Fruit fly (Drosophila melanogaster): ENCODE results near the gene Ugt302K1.

The Ugt302K1 gene

DNA sequence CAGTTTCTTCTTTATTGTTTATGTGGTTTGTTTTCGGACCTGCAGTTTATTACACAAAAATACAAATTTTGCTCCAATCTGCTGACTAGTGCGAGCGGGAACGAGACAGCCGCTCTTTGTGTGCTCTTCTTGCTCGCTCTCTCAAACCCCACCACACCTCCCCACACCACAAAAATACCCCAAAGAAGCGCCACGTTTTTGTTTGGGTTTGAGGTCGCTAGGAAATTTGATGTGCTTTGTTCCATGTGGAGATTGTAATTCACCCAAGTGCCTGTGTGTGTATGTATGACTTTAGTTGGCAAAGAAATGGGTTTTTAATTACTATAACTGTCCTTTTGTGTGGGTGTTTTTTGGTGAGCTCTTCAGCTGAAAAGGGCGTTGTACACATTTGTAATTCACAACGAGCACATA is 44.4 kb upstream of the Ugt302K1 start (continued):
- TF ChIP-seq CG7963 (GFP tag; IDR thresholded peaks at IDR 0.05; ENCODE audit: partially characterized antibody) (no peak), CG1832 (GFP tag; optimal IDR thresholded peaks at IDR 0.05) (peak; percentile 76), insv (GFP tag; optimal IDR thresholded peaks at IDR 0.05) (no peak), Usf (GFP tag; optimal IDR thresholded peaks at IDR 0.05) (no peak), Dad (GFP tag; optimal IDR thresholded peaks at IDR 0.05) (peak; percentile 18), ttk (GFP tag; IDR thresholded peaks at IDR 0.05) (peak; percentile 52), lab (GFP tag; optimal IDR thresholded peaks at IDR 0.05) (peak; percentile 45), CG3726 (GFP tag; IDR thresholded peaks at IDR 0.05) (no peak), stwl (tag; optimal IDR thresholded peaks at IDR 0.05) (no peak), vnd (GFP tag; IDR thresholded peaks at IDR 0.05; ENCODE audit: partially characterized antibody) (no peak), CG14014 (GFP tag; IDR thresholded peaks at IDR 0.05) (peak; percentile 46; the same call in 1 of the 2 replicates), nmo (GFP tag; optimal IDR thresholded peaks at IDR 0.05) (no peak), nerfin-2 (GFP tag; IDR thresholded peaks at IDR 0.05; ENCODE audit: partially characterized antibody) (no peak), TFAM (GFP tag; optimal IDR thresholded peaks at IDR 0.05) (no peak), chinmo (GFP tag; IDR thresholded peaks at IDR 0.05; ENCODE audit: partially characterized antibody) (peak; percentile 87; the same call in 1 of the 4 replicates), CG32772 (GFP tag; IDR thresholded peaks at IDR 0.05) (no peak), abd-A (tag; optimal IDR thresholded peaks at IDR 0.05) (peak; percentile 78), CG2712 (tag; optimal IDR thresholded peaks at IDR 0.05) (no peak), CG17802 (tag; optimal IDR thresholded peaks at IDR 0.05) (no peak), NFAT (GFP tag; IDR thresholded peaks at IDR 0.05) (peak; percentile 60; the same call in 1 of the 2 replicates), CG8765 (GFP tag; IDR thresholded peaks at IDR 0.05) (no peak), tio (GFP tag; optimal IDR thresholded peaks at IDR 0.05) (no peak), CG12659 (GFP tag; optimal IDR thresholded peaks at IDR 0.05) (no peak), MESR4 (GFP tag; optimal IDR thresholded peaks at IDR 0.05) (no peak), CG14860 (GFP tag; IDR thresholded peaks at IDR 0.05; ENCODE audit: partially characterized antibody) (no peak), Hr39 (optimal IDR thresholded peaks at IDR 0.05) (no peak), Scr (GFP tag; IDR thresholded peaks at IDR 0.05; ENCODE audit: partially characterized antibody) (no peak), Fer2 (tag; optimal IDR thresholded peaks at IDR 0.05) (no peak), CG2120 (GFP tag; optimal IDR thresholded peaks at IDR 0.05) (peak; percentile 3), CG12071 (GFP tag; optimal IDR thresholded peaks at IDR 0.05) (peak; percentile 50), Asciz (GFP tag; optimal IDR thresholded peaks at IDR 0.05) (peak; percentile 15), Neu2 (GFP tag; optimal IDR thresholded peaks at IDR 0.05; ENCODE audit: borderline replicate concordance) (no peak), CHES-1-like (GFP tag; optimal IDR thresholded peaks at IDR 0.05) (no peak), Taf1 (GFP tag; IDR thresholded peaks at IDR 0.05) (no peak), sens-2 (GFP tag; IDR thresholded peaks at IDR 0.05) (no peak), tll (GFP tag; optimal IDR thresholded peaks at IDR 0.05) (no peak), D19A (tag; optimal IDR thresholded peaks at IDR 0.05) (no peak), CG4617 (GFP tag; optimal IDR thresholded peaks at IDR 0.05; ENCODE audit: borderline replicate concordance) (no peak), CG2116 (GFP tag; optimal IDR thresholded peaks at IDR 0.05) (no peak), CG7271 (tag; optimal IDR thresholded peaks at IDR 0.05) (no peak), dimm (GFP tag; IDR thresholded peaks at IDR 0.05) (no peak), sc (optimal IDR thresholded peaks at IDR 0.05) (no peak), sc (GFP tag; optimal IDR thresholded peaks at IDR 0.05) (no peak), CG30020 (tag; optimal IDR thresholded peaks at IDR 0.05) (no peak), Nf-YA (GFP tag; IDR thresholded peaks at IDR 0.05) (no peak), CG18011 (GFP tag; optimal IDR thresholded peaks at IDR 0.05) (no peak), Hmr (GFP tag; optimal IDR thresholded peaks at IDR 0.05) (peak; percentile 17), CG34422 (GFP tag; IDR thresholded peaks at IDR 0.05) (peak; percentile 41; the same call in 1 of the 3 replicates), eyg (GFP tag; optimal IDR thresholded peaks at IDR 0.05) (no peak), CG15073 (GFP tag; optimal IDR thresholded peaks at IDR 0.05) (no peak)
